Fruit fly (Drosophila melanogaster) whole organism, wandering third instar larva: Measurements from ENCODE around the gene CG9757.

Experiments
- CG9705 ChIP-seq: fragments of 200-800 bp; sonication (Bioruptor generic); optimal IDR thresholded peaks from 2 replicates; lab custom pipeline; 2018; ENCODE audit warnings: missing biosample characterization, mild to moderate bottlenecking, missing genetic modification characterization
- HLH106 ChIP-seq: fragments of 200-800 bp; optimal IDR thresholded peaks from 3 replicates; lab custom pipeline; 2019; ENCODE audit warnings: missing biosample characterization, mild to moderate bottlenecking, missing genetic modification characterization, moderate library complexity
- dmrt93B ChIP-seq: fragments of 200-800 bp; sonication (Bioruptor generic); optimal IDR thresholded peaks from 2 replicates; lab custom pipeline; 2018; ENCODE audit warnings: missing biosample characterization, mild to moderate bottlenecking, missing genetic modification characterization
- pan ChIP-seq: fragments of >200 bp; optimal IDR thresholded peaks from 2 replicates; lab custom pipeline; 2017

DNA sequence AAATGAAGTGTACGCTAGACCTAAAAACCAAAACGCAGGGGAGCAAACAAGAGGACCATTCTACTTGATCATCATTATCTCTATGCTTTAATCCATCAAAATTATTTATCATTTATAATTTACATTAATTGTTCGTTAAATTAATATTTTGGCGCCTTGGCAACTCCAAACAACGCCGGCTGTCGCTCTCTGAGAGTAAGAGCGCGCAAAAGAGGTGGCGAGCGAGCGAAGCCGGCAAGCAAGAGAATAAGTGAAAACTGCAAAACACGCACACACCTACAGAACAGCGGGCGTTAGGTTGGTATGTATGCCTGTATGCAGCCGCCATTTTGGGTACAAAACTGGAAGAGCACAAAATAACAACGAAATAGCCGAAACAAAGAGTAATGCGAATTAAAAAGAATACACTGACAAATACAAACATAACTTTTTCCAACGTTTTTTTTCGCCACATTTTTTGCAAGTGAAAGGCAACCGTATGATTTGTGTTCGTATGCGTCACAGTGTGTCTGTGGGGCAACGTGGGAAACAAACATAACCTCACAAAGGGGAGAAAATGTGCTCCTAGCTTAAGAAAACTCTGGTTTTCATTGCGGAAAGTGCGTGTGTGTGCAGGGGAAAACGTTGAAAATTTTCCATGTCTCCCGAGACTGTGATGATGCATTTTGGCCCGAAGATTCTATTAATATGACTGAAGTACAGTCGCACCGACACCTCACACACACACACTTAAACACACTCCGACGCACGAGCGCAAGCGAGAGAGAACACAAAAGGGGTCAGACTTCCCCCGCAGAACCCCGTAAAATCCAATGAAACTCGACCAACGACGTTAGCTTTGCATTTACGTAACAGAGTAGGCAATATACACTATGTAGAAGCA lies 32.8 kb upstream of the CG9757 start:
- TF ChIP-seq HLH106 (tag; lab: Kevin White, UChicago), result no peak
- TF ChIP-seq dmrt93B (GFP tag; lab: Kevin White, UChicago), result no peak
- TF ChIP-seq CG9705 (GFP tag; lab: Kevin White, UChicago), result no peak
- no peak for TF ChIP-seq pan (lab: Kevin White, UChicago)
